Worm (Caenorhabditis elegans) whole organism, late embryonic: ENCODE measurements around the gene cyp-34A5.

Experiments
- C38D4.7 ChIP-seq: fragments of 200-800 bp; sonication (Bioruptor generic); optimal IDR thresholded peaks from 2 replicates; lab custom pipeline; 2018; ENCODE audit warnings: mild to moderate bottlenecking, missing genetic modification characterization, moderate library complexity, missing compliant biosample characterization
- K09A11.1 ChIP-seq: sonication (generic microtip); optimal IDR thresholded peaks from 2 replicates; lab custom pipeline; 2017; ENCODE audit warnings: antibody characterized with exemption, mild to moderate bottlenecking, missing genetic modification characterization, missing compliant biosample characterization; ENCODE audit not compliant: insufficient read depth
- ama-1 ChIP-seq: fragments of 150-350 bp; optimal IDR thresholded peaks from 2 replicates; lab custom pipeline; 2014
- ceh-9 ChIP-seq: sonication (generic microtip); optimal IDR thresholded peaks from 2 replicates; lab custom pipeline; 2016; ENCODE audit warnings: mild to moderate bottlenecking, missing genetic modification characterization, inconsistent platforms, missing compliant biosample characterization
- elt-4 ChIP-seq: sonication (generic microtip); optimal IDR thresholded peaks from 2 replicates; lab custom pipeline; 2016; ENCODE audit warnings: missing genetic modification characterization, missing compliant biosample characterization
- ets-4 ChIP-seq: sonication (generic microtip); optimal IDR thresholded peaks from 2 replicates; lab custom pipeline; 2016; ENCODE audit warnings: missing genetic modification characterization, missing compliant biosample characterization
- hlh-15 ChIP-seq: sonication (generic microtip); optimal IDR thresholded peaks from 2 replicates; lab custom pipeline; 2016; ENCODE audit warnings: missing genetic modification characterization, missing compliant biosample characterization
- hlh-8 ChIP-seq: sonication (generic microtip); optimal IDR thresholded peaks from 2 replicates; lab custom pipeline; 2016; ENCODE audit warnings: missing genotype, missing genetic modification characterization, missing compliant biosample characterization
- lin-11 ChIP-seq: fragments of 200-800 bp; sonication (Bioruptor generic); optimal IDR thresholded peaks from 2 replicates; lab custom pipeline; 2018; ENCODE audit warnings: mild to moderate bottlenecking, missing genetic modification characterization, missing compliant biosample characterization
- odd-2 ChIP-seq: sonication (generic microtip); optimal IDR thresholded peaks from 2 replicates; lab custom pipeline; 2017; ENCODE audit warnings: antibody characterized with exemption, mild to moderate bottlenecking, missing genetic modification characterization, missing compliant biosample characterization
- sdc-2 ChIP-seq: sonication (generic microtip); optimal IDR thresholded peaks from 2 replicates; lab custom pipeline; 2016; ENCODE audit warnings: missing genotype, missing genetic modification characterization, missing compliant biosample characterization
- ttx-3 ChIP-seq: sonication (generic microtip); optimal IDR thresholded peaks from 2 replicates; lab custom pipeline; 2016; ENCODE audit warnings: missing genetic modification reagents, missing genetic modification characterization, missing compliant biosample characterization

DNA sequence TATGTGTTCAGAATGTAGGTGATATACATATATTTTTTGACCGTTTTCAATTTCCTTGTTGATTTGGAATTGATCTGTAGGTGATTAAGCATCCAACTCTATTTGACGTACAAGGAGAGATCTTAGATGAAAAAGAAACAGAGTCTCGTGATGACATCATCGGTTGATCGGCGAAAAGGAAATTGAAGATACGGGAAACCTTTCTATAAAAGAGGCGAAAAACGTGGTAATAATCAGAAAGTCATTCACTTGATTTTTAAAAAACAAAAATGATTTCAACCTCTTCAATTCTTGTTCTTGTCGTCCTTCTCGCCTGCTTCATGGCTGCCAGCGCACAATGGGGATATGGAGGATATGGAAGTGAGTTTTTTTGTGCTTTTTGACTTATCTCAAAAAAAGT is 26.7 kb upstream of the cyp-34A5 start, which contains the start of gene nlp-29:
- TF ChIP-seq sdc-2 (no peak), hlh-8 (tag; lab: Kevin White, UChicago) (no peak), C38D4.7 (no peak), ets-4 (tag; lab: Kevin White, UChicago) (no peak), K09A11.1 (tag; lab: Kevin White, UChicago) (no peak), hlh-15 (tag; lab: Kevin White, UChicago) (no peak), lin-11 (no peak), ama-1 (lab: Kevin White, UChicago) (no peak), odd-2 (tag; lab: Kevin White, UChicago) (no peak), elt-4 (tag; lab: Kevin White, UChicago) (no peak), ttx-3 (no peak), ceh-9 (tag; lab: Kevin White, UChicago) (no peak)
